Worm (Caenorhabditis elegans) whole organism, mixed stage, embryonic: ENCODE data around the gene F58A6.2.
A peak's percentile ranks its signal among the peaks of the same experiment; 100 is the strongest.
"Not testable (repeated sequence)": the region's sequence is repeated elsewhere in the genome, so short reads cannot be mapped to it uniquely, and the experiment has no call there.

Experiments
- M03D4.4 ChIP-seq: sonication (generic microtip); optimal IDR thresholded peaks from 2 replicates; lab custom pipeline; 2017; ENCODE audit warnings: mild to moderate bottlenecking, missing genetic modification characterization, missing compliant biosample characterization
- bed-3 ChIP-seq: fragments of 200-800 bp; sonication (Bioruptor generic); optimal IDR thresholded peaks from 3 replicates; lab custom pipeline; 2018; ENCODE audit warnings: mild to moderate bottlenecking, missing genetic modification characterization, moderate library complexity, missing compliant biosample characterization
- ceh-39 ChIP-seq: fragments of 150-350 bp; optimal IDR thresholded peaks from 2 replicates; lab custom pipeline; 2014; ENCODE audit warnings: missing biosample characterization, missing genetic modification characterization
- ceh-43 ChIP-seq: fragments of 200-800 bp; sonication (Bioruptor generic); optimal IDR thresholded peaks from 2 replicates; lab custom pipeline; 2018; ENCODE audit warnings: mild to moderate bottlenecking, missing genetic modification characterization, moderate library complexity, missing compliant biosample characterization
- ceh-83 ChIP-seq: fragments of 200-800 bp; sonication (Bioruptor generic); optimal IDR thresholded peaks from 2 replicates; lab custom pipeline; 2018; ENCODE audit warnings: mild to moderate bottlenecking, missing genetic modification characterization, missing compliant biosample characterization
- ces-1 ChIP-seq: fragments of 150-350 bp; optimal IDR thresholded peaks from 2 replicates; lab custom pipeline; 2014; ENCODE audit warnings: missing biosample characterization, missing genetic modification reagents, missing genetic modification characterization
- drap-1 ChIP-seq: fragments of 200-800 bp; sonication (Bioruptor generic); optimal IDR thresholded peaks from 3 replicates; lab custom pipeline; 2018; ENCODE audit warnings: mild to moderate bottlenecking, missing genetic modification characterization, missing compliant biosample characterization
- elt-1 ChIP-seq: sonication (generic microtip); optimal IDR thresholded peaks from 2 replicates; lab custom pipeline; 2017; ENCODE audit warnings: missing genetic modification characterization, mild to moderate bottlenecking, missing compliant biosample characterization, antibody characterized with exemption, moderate library complexity, borderline replicate concordance; ENCODE audit not compliant: insufficient read depth
- flh-1 ChIP-seq: fragments of 200-800 bp; sonication (Bioruptor generic); optimal IDR thresholded peaks from 2 replicates; lab custom pipeline; 2018; ENCODE audit warnings: mild to moderate bottlenecking, missing genetic modification characterization, moderate library complexity, missing compliant biosample characterization
- ham-2 ChIP-seq: fragments of 200-800 bp; sonication (Bioruptor generic); optimal IDR thresholded peaks from 2 replicates; lab custom pipeline; 2018; ENCODE audit warnings: mild to moderate bottlenecking, missing genetic modification characterization, missing compliant biosample characterization
- lin-13 ChIP-seq: fragments of 150-350 bp; optimal IDR thresholded peaks from 2 replicates; lab custom pipeline; 2014; ENCODE audit warnings: missing biosample characterization, missing genetic modification characterization
- lin-32 ChIP-seq: fragments of 200-800 bp; sonication (Bioruptor generic); optimal IDR thresholded peaks from 2 replicates; lab custom pipeline; 2018; ENCODE audit warnings: mild to moderate bottlenecking, missing genetic modification characterization, missing compliant biosample characterization
- lsy-2 ChIP-seq: fragments of 150-350 bp; optimal IDR thresholded peaks from 2 replicates; lab custom pipeline; 2014; ENCODE audit warnings: missing biosample characterization, missing genetic modification characterization
- mab-5 ChIP-seq: fragments of 150-350 bp; optimal IDR thresholded peaks from 2 replicates; lab custom pipeline; 2014; ENCODE audit warnings: missing biosample characterization, missing genetic modification characterization
- mls-2 ChIP-seq: sonication (generic microtip); optimal IDR thresholded peaks from 2 replicates; lab custom pipeline; 2016; ENCODE audit warnings: mild to moderate bottlenecking, missing genetic modification characterization, moderate library complexity, missing compliant biosample characterization
- nhr-12 ChIP-seq: fragments of 150-350 bp; optimal IDR thresholded peaks from 2 replicates; lab custom pipeline; 2014; ENCODE audit warnings: missing biosample characterization, missing genetic modification characterization
- nhr-2 ChIP-seq: fragments of 150-350 bp; optimal IDR thresholded peaks from 2 replicates; lab custom pipeline; 2014; ENCODE audit warnings: missing biosample characterization, missing genetic modification characterization
- nhr-237 ChIP-seq: fragments of 150-350 bp; optimal IDR thresholded peaks from 2 replicates; lab custom pipeline; 2014; ENCODE audit warnings: missing biosample characterization, missing genetic modification characterization
- nhr-28 ChIP-seq: fragments of 150-350 bp; optimal IDR thresholded peaks from 2 replicates; lab custom pipeline; 2014; ENCODE audit warnings: missing biosample characterization, missing genetic modification characterization
- pha-4 ChIP-seq: fragments of 150-350 bp; optimal IDR thresholded peaks from 2 replicates; lab custom pipeline; 2018; ENCODE audit warnings: missing biosample characterization, missing genetic modification reagents, missing genetic modification characterization
- sem-2 ChIP-seq: fragments of 200-800 bp; sonication (Bioruptor generic); optimal IDR thresholded peaks from 2 replicates; lab custom pipeline; 2018; ENCODE audit warnings: mild to moderate bottlenecking, missing genetic modification characterization, missing compliant biosample characterization
- snpc-4 ChIP-seq: fragments of 150-350 bp; optimal IDR thresholded peaks from 2 replicates; lab custom pipeline; 2014; ENCODE audit warnings: missing biosample characterization, missing genetic modification characterization
- sptf-1 ChIP-seq: sonication (generic microtip); optimal IDR thresholded peaks from 2 replicates; lab custom pipeline; 2017; ENCODE audit warnings: mild to moderate bottlenecking, missing genetic modification characterization, moderate library complexity, missing compliant biosample characterization
- tbx-8 ChIP-seq: fragments of 200-800 bp; sonication (Bioruptor generic); optimal IDR thresholded peaks from 2 replicates; lab custom pipeline; 2018; ENCODE audit warnings: mild to moderate bottlenecking, missing genetic modification characterization, moderate library complexity, missing compliant biosample characterization
- unc-120 ChIP-seq: sonication (generic microtip); optimal IDR thresholded peaks from 2 replicates; lab custom pipeline; 2017; ENCODE audit warnings: missing genetic modification characterization, missing compliant biosample characterization; ENCODE audit not compliant: poor library complexity, severe bottlenecking
- unc-39 ChIP-seq: fragments of 150-350 bp; optimal IDR thresholded peaks from 2 replicates; lab custom pipeline; 2014; ENCODE audit warnings: missing biosample characterization, missing genetic modification characterization
- unc-62 ChIP-seq: fragments of 150-350 bp; optimal IDR thresholded peaks from 2 replicates; lab custom pipeline; 2014; ENCODE audit warnings: missing biosample characterization, missing genetic modification reagents, missing genetic modification characterization
- zip-8 ChIP-seq: fragments of 150-350 bp; optimal IDR thresholded peaks from 2 replicates; lab custom pipeline; 2014; ENCODE audit warnings: missing biosample characterization, missing genetic modification characterization
- ztf-11 ChIP-seq: fragments of 150-350 bp; optimal IDR thresholded peaks from 2 replicates; lab custom pipeline; 2014; ENCODE audit warnings: missing biosample characterization, missing genetic modification characterization

F58A6.2 gene

ce11 chrII:5112082-5112481 lies 24.4 kb upstream of the F58A6.2 start, which contains the start of gene F09C12.8:
Gene F09C12.8, plus strand, starts transcription at chrII:5112382.
- TF ChIP-seq ceh-43 (GFP tag; lab: Kevin White, UChicago) (no peak), nhr-2 (tag; lab: Kevin White, UChicago) (no peak), nhr-237 (tag; lab: Kevin White, UChicago) (no peak), snpc-4 (tag; lab: Kevin White, UChicago) (no peak), lin-13 (tag; lab: Kevin White, UChicago) (no peak), ztf-11 (tag; lab: Kevin White, UChicago) (no peak), zip-8 (no peak), drap-1 (no peak), nhr-28 (no peak), nhr-12 (tag; lab: Kevin White, UChicago) (no peak), pha-4 (tag; lab: Kevin White, UChicago) (no peak), ces-1 (no peak), flh-1 (GFP tag; lab: Kevin White, UChicago) (no peak)

ce11 chrII:5115235-5115634 lies 21.3 kb upstream of the F58A6.2 start, which contains the start of gene msp-74:
Gene msp-74, minus strand, starts transcription at chrII:5115335.
- not testable (repeated sequence) for TF ChIP-seq elt-1 (tag; lab: Kevin White, UChicago); nhr-12 (tag; lab: Kevin White, UChicago); mab-5

ce11 chrII:5115733-5116132 lies 20.8 kb upstream of the F58A6.2 start, which contains the start of gene srsy-1:
Gene srsy-1, plus strand, starts transcription at chrII:5116033.
- TF ChIP-seq M03D4.4 (tag; lab: Kevin White, UChicago) (no peak), ceh-39 (tag; lab: Kevin White, UChicago) (no peak), ces-1 (no peak), unc-62 (no peak), sptf-1 (no peak), lsy-2 (tag; lab: Kevin White, UChicago) (no peak), lin-32 (GFP tag; lab: Kevin White, UChicago) (no peak), nhr-237 (tag; lab: Kevin White, UChicago) (no peak)

ce11 chrII:5120612-5121011 lies 15.9 kb upstream of the F58A6.2 start:
- TF ChIP-seq nhr-2 (tag; lab: Kevin White, UChicago) (no peak), unc-62 (peak; percentile 86)

- no peak for TF ChIP-seq pha-4 (tag; lab: Kevin White, UChicago)
- no peak for TF ChIP-seq unc-120
- TF ChIP-seq mls-2 (tag; lab: Kevin White, UChicago) = no peak
- TF ChIP-seq lin-32 (GFP tag; lab: Kevin White, UChicago) = no peak
- TF ChIP-seq ztf-11 (tag; lab: Kevin White, UChicago) = no peak
- no peak for TF ChIP-seq nhr-237 (tag; lab: Kevin White, UChicago)
- no peak for TF ChIP-seq mab-5
- TF ChIP-seq nhr-2 (tag; lab: Kevin White, UChicago) = no peak
- TF ChIP-seq zip-8 = no peak
- TF ChIP-seq, all 35 proteins: peak for 0
Observed at ce11 chrII:5130081-5130480, 6.4 kb upstream of the F58A6.2 start, which contains the start of gene lgc-56. Gene lgc-56, plus strand, starts transcription at chrII:5130381.

DNA sequence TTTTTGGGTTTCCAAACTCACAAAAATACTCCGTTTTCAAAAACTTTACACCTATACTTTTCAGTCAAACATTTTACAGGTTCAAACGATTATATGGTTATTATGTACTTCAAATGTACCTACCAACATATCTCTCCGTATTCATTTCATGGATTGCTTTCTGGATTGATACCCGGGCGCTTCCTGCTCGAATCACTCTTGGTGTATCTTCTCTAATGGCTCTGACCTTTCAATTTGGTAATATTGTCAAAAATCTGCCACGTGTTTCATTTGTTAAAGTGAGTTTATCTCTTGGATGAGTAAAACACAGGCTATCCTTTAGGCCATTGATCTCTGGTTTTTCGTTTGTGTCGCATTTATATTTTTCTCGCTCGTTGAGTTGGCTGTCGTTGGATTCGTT lies 4.7 kb upstream of the F58A6.2 start:
- no peak for TF ChIP-seq mab-5

DNA sequence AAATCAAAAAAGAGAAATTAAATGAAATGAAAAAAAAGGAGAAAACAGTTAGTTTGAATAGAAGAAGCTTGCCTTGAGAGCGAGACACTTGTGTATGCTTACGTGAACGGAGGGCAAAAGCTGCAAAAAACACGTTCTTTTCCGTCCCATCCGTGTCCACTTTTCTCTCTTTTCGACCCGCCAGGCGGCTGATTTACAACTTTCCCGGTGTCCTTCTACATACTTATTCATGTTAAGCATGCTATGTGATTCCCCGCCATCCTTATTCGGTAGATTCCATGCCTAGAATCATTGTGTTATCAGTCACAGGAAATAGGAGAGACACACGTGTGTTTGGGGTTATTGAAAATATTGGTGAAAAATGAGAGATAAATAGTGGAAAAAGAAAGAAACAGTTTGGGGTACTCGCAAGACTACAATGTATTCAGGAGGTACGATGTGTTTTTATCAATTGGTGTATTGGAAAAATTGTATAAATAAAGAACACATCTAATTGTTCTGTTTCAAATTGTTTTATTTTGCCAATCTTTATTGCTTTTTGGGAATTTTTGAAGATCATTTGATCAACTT lies 5.5 kb downstream of the F58A6.2 start, which contains the start of gene nas-29:
Gene nas-29, minus strand, starts transcription at position 92 of the 570 bp plus-strand sequence.
- TF ChIP-seq bed-3 (GFP tag; lab: Kevin White, UChicago) (no peak), ceh-43 (GFP tag; lab: Kevin White, UChicago) (no peak), zip-8 (no peak), elt-1 (tag; lab: Kevin White, UChicago) (no peak), ces-1 (no peak), pha-4 (tag; lab: Kevin White, UChicago) (no peak), nhr-237 (tag; lab: Kevin White, UChicago) (no peak), mls-2 (tag; lab: Kevin White, UChicago) (no peak)

ce11 chrII:5142619-5143018 lies 6.1 kb downstream of the F58A6.2 start, which contains the start of gene F58A6.1:
Gene F58A6.1, plus strand, starts transcription at chrII:5142919.
- no peak for TF ChIP-seq sem-2 (GFP tag; lab: Kevin White, UChicago)
- no peak for TF ChIP-seq unc-39 (tag; lab: Kevin White, UChicago)
- no peak for TF ChIP-seq tbx-8 (GFP tag; lab: Kevin White, UChicago)
- TF ChIP-seq mab-5 = no peak
- TF ChIP-seq ceh-83 (GFP tag; lab: Kevin White, UChicago) = no peak
- no peak for TF ChIP-seq unc-62
- TF ChIP-seq ham-2 = no peak
- no peak for TF ChIP-seq lin-32 (GFP tag; lab: Kevin White, UChicago)
- TF ChIP-seq unc-120 = no peak
